Fruit fly (Drosophila melanogaster): ENCODE measurements around the gene SKIP.

dm6 chr3R:22117149-22117548 is 16.5 kb upstream of the SKIP start, which contains the start of gene Ir94b:
- TF ChIP-seq CG7101 (tag; optimal IDR thresholded peaks at IDR 0.05) (no peak), cnc (optimal IDR thresholded peaks at IDR 0.05) (no peak), CG11617 (GFP tag; optimal IDR thresholded peaks at IDR 0.05) (no peak), ovo (GFP tag; optimal IDR thresholded peaks at IDR 0.05) (no peak), CG12768 (GFP tag; optimal IDR thresholded peaks at IDR 0.05) (no peak), toe (GFP tag; optimal IDR thresholded peaks at IDR 0.05) (no peak), CG1620 (GFP tag; optimal IDR thresholded peaks at IDR 0.05) (no peak), CG5204 (GFP tag; optimal IDR thresholded peaks at IDR 0.05) (no peak), CG14711 (tag; optimal IDR thresholded peaks at IDR 0.05) (no peak), Hr96 (GFP tag; optimal IDR thresholded peaks at IDR 0.05) (no peak), kay (GFP tag; ENCODE audit: borderline replicate concordance) (no peak), tj (GFP tag; optimal IDR thresholded peaks at IDR 0.05) (no peak), pad (GFP tag; optimal IDR thresholded peaks at IDR 0.05) (no peak)
